Fruit fly (Drosophila melanogaster) whole organism, embryonic: ENCODE measurements around the gene CG12420.

Experiments used
- Abd-B ChIP-seq: fragments of 200-800 bp; sonication (Bioruptor generic); optimal IDR thresholded peaks from 2 replicates; lab custom pipeline; 2018; ENCODE audit warnings: missing biosample characterization, mild to moderate bottlenecking, missing genetic modification characterization, moderate library complexity
- Antp ChIP-seq: fragments of 200-800 bp; sonication (Bioruptor generic); optimal IDR thresholded peaks from 3 replicates; lab custom pipeline; 2016; ENCODE audit warnings: missing biosample characterization, missing genetic modification characterization
- Awh ChIP-seq: fragments of 200-800 bp; sonication (Bioruptor generic); IDR thresholded peaks from 2 replicates; pipeline ENCODE4, ENCODE4 v1.3.6; 2022; ENCODE audit warnings: missing biosample characterization, missing genetic modification characterization
- B-H2 ChIP-seq: fragments of 200-800 bp; sonication (Bioruptor generic); optimal IDR thresholded peaks from 2 replicates; lab custom pipeline; 2018; ENCODE audit warnings: missing biosample characterization, mild to moderate bottlenecking, missing genetic modification characterization
- Blimp-1 ChIP-seq: fragments of 200-800 bp; sonication (Bioruptor generic); optimal IDR thresholded peaks from 3 replicates; lab custom pipeline; 2018; ENCODE audit warnings: missing biosample characterization, missing genetic modification characterization, mild to moderate bottlenecking, moderate library complexity, missing genetic modification reagents
- CG10321 ChIP-seq: fragments of 200-800 bp; sonication (Bioruptor generic); IDR thresholded peaks from 2 replicates; pipeline ENCODE4 v1.3.6; 2022; ENCODE audit warnings: missing biosample characterization, missing genetic modification characterization
- CG10366 ChIP-seq: fragments of 200-800 bp; sonication (Bioruptor generic); IDR thresholded peaks from 2 replicates; pipeline ENCODE4 v1.3.6; 2022; ENCODE audit warnings: missing biosample characterization, missing genetic modification characterization
- CG10431 ChIP-seq: fragments of 200-800 bp; sonication (Bioruptor generic); optimal IDR thresholded peaks from 3 replicates; lab custom pipeline; 2018; ENCODE audit warnings: missing biosample characterization, mild to moderate bottlenecking, missing genetic modification characterization
- CG12071 ChIP-seq: fragments of 200-800 bp; sonication (Bioruptor generic); optimal IDR thresholded peaks from 3 replicates; lab custom pipeline; 2018; ENCODE audit warnings: missing biosample characterization, mild to moderate bottlenecking, missing genetic modification characterization
- CG12744 ChIP-seq: fragments of 200-800 bp; sonication (Bioruptor generic); optimal IDR thresholded peaks from 2 replicates; lab custom pipeline; 2016; ENCODE audit warnings: missing biosample characterization, missing genetic modification characterization
- CG14050 ChIP-seq: fragments of 200-800 bp; sonication (Bioruptor generic); IDR thresholded peaks from 3 replicates; pipeline ENCODE4 v1.3.6; 2022; ENCODE audit warnings: missing biosample characterization, missing genetic modification characterization
- CG1647 ChIP-seq: fragments of 200-800 bp; sonication (Bioruptor generic); optimal IDR thresholded peaks from 3 replicates; lab custom pipeline; 2016; ENCODE audit warnings: missing biosample characterization, missing genetic modification characterization
- CG17328 ChIP-seq: fragments of 200-800 bp; sonication (Bioruptor generic); IDR thresholded peaks from 2 replicates; pipeline ENCODE4 v1.3.6; 2022; ENCODE audit warnings: missing biosample characterization, missing genetic modification characterization
- CG17361 ChIP-seq: fragments of 200-800 bp; sonication (Bioruptor generic); IDR thresholded peaks from 3 replicates; pipeline ENCODE4 v1.3.6; 2022; ENCODE audit warnings: missing biosample characterization, missing genetic modification characterization
- CG17568 ChIP-seq: fragments of 200-800 bp; sonication (Bioruptor generic); optimal IDR thresholded peaks from 2 replicates; lab custom pipeline; 2018; ENCODE audit warnings: missing biosample characterization, mild to moderate bottlenecking, missing genetic modification characterization, moderate library complexity
- CG2116 ChIP-seq: fragments of 200-800 bp; sonication (Bioruptor generic); optimal IDR thresholded peaks from 3 replicates; lab custom pipeline; 2018; ENCODE audit warnings: missing biosample characterization, mild to moderate bottlenecking, missing genetic modification characterization
- CG34224 ChIP-seq: fragments of 200-800 bp; sonication (Bioruptor generic); IDR thresholded peaks from 3 replicates; pipeline ENCODE4 v1.3.6; 2022; ENCODE audit warnings: missing biosample characterization, missing genetic modification characterization; ENCODE audit not compliant: partially characterized antibody
- CG4328 ChIP-seq: fragments of 200-800 bp; sonication (Bioruptor generic); optimal IDR thresholded peaks from 3 replicates; lab custom pipeline; 2017; ENCODE audit warnings: missing biosample characterization, missing genetic modification reagents, missing genetic modification characterization
- CG4707 ChIP-seq: fragments of 200-800 bp; sonication (Bioruptor generic); optimal IDR thresholded peaks from 2 replicates; lab custom pipeline; 2018; ENCODE audit warnings: missing biosample characterization, mild to moderate bottlenecking, missing genetic modification characterization, moderate library complexity
- CG6813 ChIP-seq: fragments of 200-800 bp; sonication (Bioruptor generic); optimal IDR thresholded peaks from 2 replicates; lab custom pipeline; 2017; ENCODE audit warnings: missing biosample characterization, missing genetic modification characterization, mild to moderate bottlenecking, moderate library complexity, missing genetic modification reagents
- CG8765 ChIP-seq: fragments of 200-800 bp; sonication (Bioruptor generic); IDR thresholded peaks from 2 replicates; pipeline ENCODE4 v1.3.6; 2022; ENCODE audit warnings: missing biosample characterization, missing genetic modification characterization
- CG9609 ChIP-seq: fragments of 200-800 bp; sonication (Bioruptor generic); optimal IDR thresholded peaks from 3 replicates; lab custom pipeline; 2016; ENCODE audit warnings: missing biosample characterization, missing genetic modification characterization
- D ChIP-seq, 2 experiments: fragments of 200-800 bp in 1 of 2; fragments of >200 bp in 1 of 2; sonication (Bioruptor generic) in 1 of 2; optimal IDR thresholded peaks; 2 replicates in 1 of 2; 3 replicates in 1 of 2; lab custom pipeline; 2017; ENCODE audit warnings: mild to moderate bottlenecking in 1 of 2, missing biosample characterization in 1 of 2, missing genetic modification characterization in 1 of 2, missing genetic modification reagents in 1 of 2
- Dbx ChIP-seq: fragments of 200-800 bp; sonication (Bioruptor generic); IDR thresholded peaks from 3 replicates; pipeline ENCODE4 v1.3.6; 2022; ENCODE audit warnings: missing biosample characterization, missing genetic modification characterization
- Gug ChIP-seq: fragments of 200-800 bp; sonication (Bioruptor generic); IDR thresholded peaks from 4 replicates; pipeline ENCODE4 v1.3.6; 2022; ENCODE audit warnings: missing biosample characterization, missing genetic modification characterization
- Hr51 ChIP-seq, 2 experiments: fragments of 200-800 bp; sonication (Bioruptor generic); optimal IDR thresholded peaks; 2 replicates in 1 of 2; 3 replicates in 1 of 2; lab custom pipeline; 2016 to 2018; ENCODE audit warnings: missing biosample characterization in 2 of 2, missing genetic modification characterization in 2 of 2, mild to moderate bottlenecking in 1 of 2, moderate library complexity in 1 of 2
- Mes4 ChIP-seq: fragments of 200-800 bp; sonication (Bioruptor generic); optimal IDR thresholded peaks from 2 replicates; lab custom pipeline; 2016; ENCODE audit warnings: missing biosample characterization, missing genetic modification characterization
- amos ChIP-seq: fragments of 200-800 bp; sonication (Bioruptor generic); IDR thresholded peaks from 2 replicates; pipeline ENCODE4 v1.3.6; 2022; ENCODE audit warnings: missing biosample characterization, missing genetic modification characterization; ENCODE audit not compliant: partially characterized antibody
- ash1 ChIP-seq: fragments of 200-800 bp; sonication (Bioruptor generic); optimal IDR thresholded peaks from 2 replicates; lab custom pipeline; 2018; ENCODE audit warnings: missing biosample characterization, mild to moderate bottlenecking, missing genetic modification characterization
- bbx ChIP-seq: fragments of 200-800 bp; sonication (Bioruptor generic); IDR thresholded peaks from 2 replicates; pipeline ENCODE4 v1.3.6; 2022; ENCODE audit warnings: missing biosample characterization, missing genetic modification characterization; ENCODE audit not compliant: partially characterized antibody
- bowl ChIP-seq: fragments of 200-800 bp; sonication (Bioruptor generic); IDR thresholded peaks from 2 replicates; pipeline ENCODE4 v1.3.6; 2022; ENCODE audit warnings: missing biosample characterization, missing genetic modification characterization
- br ChIP-seq: fragments of >200 bp; optimal IDR thresholded peaks from 2 replicates; lab custom pipeline; 2017
- bsh ChIP-seq, 2 experiments: fragments of 200-800 bp; sonication (Bioruptor generic); optimal IDR thresholded peaks; 2 replicates each; lab custom pipeline; 2017 to 2018; ENCODE audit warnings: mild to moderate bottlenecking in 2 of 2, missing biosample characterization in 2 of 2, missing genetic modification characterization in 2 of 2, moderate library complexity in 1 of 2
- cas ChIP-seq: fragments of 200-800 bp; sonication (Bioruptor generic); IDR thresholded peaks from 2 replicates; pipeline ENCODE4 v1.3.6; 2022; ENCODE audit warnings: missing biosample characterization, missing genetic modification characterization
- ci ChIP-seq: fragments of 200-800 bp; sonication (Bioruptor generic); IDR thresholded peaks from 3 replicates; pipeline ENCODE4 v1.3.6; 2022; ENCODE audit warnings: missing biosample characterization, missing genetic modification characterization
- crc ChIP-seq: fragments of 200-800 bp; sonication (Bioruptor generic); optimal IDR thresholded peaks from 2 replicates; lab custom pipeline; 2016; ENCODE audit warnings: missing biosample characterization, missing genetic modification characterization
- crol ChIP-seq: fragments of 200-800 bp; sonication (Bioruptor generic); IDR thresholded peaks from 2 replicates; pipeline ENCODE4 v1.3.6; 2022; ENCODE audit warnings: missing biosample characterization, missing genetic modification characterization
- esg ChIP-seq: fragments of 200-800 bp; sonication (Bioruptor generic); conservative IDR thresholded peaks from 2 replicates; pipeline ENCODE4 v1.3.6; 2022; ENCODE audit warnings: missing biosample characterization, missing genetic modification characterization
- ftz-f1 ChIP-seq: fragments of 200-800 bp; sonication (Bioruptor generic); optimal IDR thresholded peaks from 2 replicates; lab custom pipeline; 2016; ENCODE audit warnings: missing biosample characterization, missing genetic modification characterization
- gcm ChIP-seq: fragments of 200-800 bp; sonication (Bioruptor generic); optimal IDR thresholded peaks from 2 replicates; lab custom pipeline; 2019; ENCODE audit warnings: missing biosample characterization, mild to moderate bottlenecking, missing genetic modification characterization, moderate library complexity
- gem ChIP-seq: fragments of 200-800 bp; sonication (Bioruptor generic); optimal IDR thresholded peaks from 2 replicates; lab custom pipeline; 2019; ENCODE audit warnings: missing biosample characterization, mild to moderate bottlenecking, missing genetic modification characterization, moderate library complexity
- ham ChIP-seq: fragments of 200-800 bp; sonication (Bioruptor generic); IDR thresholded peaks from 2 replicates; pipeline ENCODE4 v1.3.6; 2022; ENCODE audit warnings: missing biosample characterization, missing genetic modification characterization
- jing ChIP-seq: fragments of 200-800 bp; sonication (Bioruptor generic); optimal IDR thresholded peaks from 2 replicates; lab custom pipeline; 2018; ENCODE audit warnings: missing biosample characterization, mild to moderate bottlenecking, missing genetic modification characterization
- kay ChIP-seq: fragments of 200-800 bp; sonication (Bioruptor generic); optimal IDR thresholded peaks from 2 replicates; lab custom pipeline; 2016; ENCODE audit warnings: missing biosample characterization, missing genetic modification characterization
- otp ChIP-seq: fragments of 200-800 bp; sonication (Bioruptor generic); IDR thresholded peaks from 3 replicates; pipeline ENCODE4, ENCODE4 v1.3.6; 2022; ENCODE audit warnings: missing biosample characterization, missing genetic modification characterization
- seq ChIP-seq: fragments of 200-800 bp; sonication (Bioruptor generic); IDR thresholded peaks from 2 replicates; pipeline ENCODE4 v1.3.6; 2022; ENCODE audit warnings: missing biosample characterization, missing genetic modification characterization
- slbo ChIP-seq: fragments of 200-800 bp; sonication (Bioruptor generic); IDR thresholded peaks from 2 replicates; pipeline ENCODE4 v1.3.6; 2022; ENCODE audit warnings: missing biosample characterization, missing genetic modification characterization
- toy ChIP-seq: fragments of 200-800 bp; sonication (Bioruptor generic); IDR thresholded peaks from 2 replicates; pipeline ENCODE4 v1.3.6; 2022; ENCODE audit warnings: missing biosample characterization, missing genetic modification characterization

Gene CG12420

DNA sequence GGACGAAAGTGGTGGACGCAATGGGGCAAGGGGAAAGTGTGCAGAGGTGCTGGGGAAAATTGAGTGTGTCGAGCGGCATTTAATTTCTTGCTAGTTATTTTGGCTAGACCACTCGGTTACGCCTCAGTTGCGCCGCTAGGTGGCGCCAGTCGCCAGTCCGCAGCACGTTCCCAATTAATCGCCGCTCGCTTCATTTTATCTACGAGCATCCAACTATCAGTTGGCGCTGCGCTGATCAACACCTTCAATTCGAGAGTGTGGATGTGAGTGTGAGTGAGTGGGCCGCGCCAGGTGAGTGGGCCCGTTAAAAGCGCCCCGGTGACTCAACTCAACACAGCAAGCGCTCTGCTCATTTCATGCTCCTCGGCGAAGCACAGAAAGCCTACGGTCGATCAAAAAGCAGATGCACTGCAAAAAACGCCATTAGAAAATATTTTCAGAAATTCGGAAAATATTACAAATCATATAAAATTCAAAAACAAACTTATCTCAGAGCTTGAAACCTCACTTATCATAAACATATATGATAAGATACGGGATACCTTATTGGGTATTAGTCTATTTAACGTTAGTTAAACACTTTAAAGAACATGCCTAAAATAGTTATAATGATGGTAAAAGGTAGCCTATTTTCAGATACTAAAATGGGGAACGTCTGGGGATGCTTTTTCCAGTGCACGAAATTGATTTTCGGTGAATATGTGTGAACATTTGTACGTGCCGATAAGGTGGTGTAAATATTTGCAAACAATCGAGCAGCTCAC lies 45.8 kb downstream of the CG12420 start (continued):
- TF ChIP-seq CG2116 (GFP tag; lab: Kevin White, UChicago): peak; percentile 44
- TF ChIP-seq bowl (GFP tag; lab: Robert Waterston, UW): no peak
- TF ChIP-seq D (optimal IDR thresholded peaks at IDR 0.05; lab: Kevin White, UChicago): no peak
- TF ChIP-seq D (GFP tag; optimal IDR thresholded peaks at IDR 0.05; lab: Kevin White, UChicago): peak; percentile 71
- TF ChIP-seq CG10366: peak; percentile 68
- no peak for TF ChIP-seq CG10321 (GFP tag; lab: Robert Waterston, UW)
- peak; percentile 58 to 94 for TF ChIP-seq Hr51 (GFP tag; optimal IDR thresholded peaks at IDR 0.05; lab: Kevin White, UChicago)
- no peak for TF ChIP-seq CG4707
- peak; percentile 75 for TF ChIP-seq Blimp-1 (GFP tag; lab: Kevin White, UChicago)
- TF ChIP-seq CG9609 (GFP tag; lab: Kevin White, UChicago): peak; percentile 84
- TF ChIP-seq jing (GFP tag; lab: Kevin White, UChicago): peak; percentile 72
- TF ChIP-seq CG8765 (GFP tag; lab: Robert Waterston, UW): no peak; the same call in 1 of the 2 replicates
- TF ChIP-seq CG6813: peak; percentile 41
- peak; percentile 46 for TF ChIP-seq crol (GFP tag; lab: Robert Waterston, UW)
- peak; percentile 86 for TF ChIP-seq slbo (GFP tag; lab: Robert Waterston, UW)
- TF ChIP-seq crc: peak; percentile 76
- TF ChIP-seq Awh (GFP tag; lab: Robert Waterston, UW): peak; percentile 60; the same call in 1 of the 2 replicates
- TF ChIP-seq br (lab: Kevin White, UChicago): no peak
- peak; percentile 13; the same call in 1 of the 2 replicates for TF ChIP-seq amos
- peak; percentile 78 for TF ChIP-seq CG17568 (GFP tag; lab: Kevin White, UChicago)
- TF ChIP-seq B-H2 (GFP tag; lab: Kevin White, UChicago): peak; percentile 73
- TF ChIP-seq bbx (GFP tag; lab: Robert Waterston, UW): no peak
- TF ChIP-seq ftz-f1 (GFP tag; lab: Kevin White, UChicago): no peak
- peak; percentile 82 for TF ChIP-seq kay (GFP tag; lab: Kevin White, UChicago)
- TF ChIP-seq CG34224 (GFP tag; lab: Robert Waterston, UW): peak; percentile 19; the same call in 1 of the 3 replicates
- peak; percentile 52 for TF ChIP-seq CG1647
- no peak for TF ChIP-seq cas (GFP tag; lab: Robert Waterston, UW)
- peak; percentile 40 for TF ChIP-seq toy (GFP tag; lab: Robert Waterston, UW)
- peak; percentile 71; the same call in 3 of the 4 replicates for TF ChIP-seq Gug (GFP tag; lab: Robert Waterston, UW)
- peak; percentile 69 for TF ChIP-seq CG4328 (GFP tag; lab: Kevin White, UChicago)
- no peak for TF ChIP-seq CG10431 (GFP tag; lab: Kevin White, UChicago)
- TF ChIP-seq bsh (GFP tag; optimal IDR thresholded peaks at IDR 0.05; lab: Kevin White, UChicago): peak in 1 of 2 experiments; percentile 77
- TF ChIP-seq ci: peak; percentile 55; the same call in 1 of the 3 replicates
- TF ChIP-seq CG17361 (GFP tag; lab: Robert Waterston, UW): peak; percentile 86
- peak; percentile 68 for TF ChIP-seq CG12071 (GFP tag; lab: Kevin White, UChicago)
- peak; percentile 93 for TF ChIP-seq gem (tag; lab: Kevin White, UChicago)
- TF ChIP-seq Abd-B (GFP tag; lab: Kevin White, UChicago): peak; percentile 78
- TF ChIP-seq CG14050 (GFP tag; lab: Robert Waterston, UW): peak; percentile 42
- TF ChIP-seq Antp (GFP tag; lab: Kevin White, UChicago): peak; percentile 16
- peak; percentile 51; the same call in 1 of the 2 replicates for TF ChIP-seq ham (GFP tag; lab: Robert Waterston, UW)
- peak; percentile 55; the same call in 1 of the 2 replicates for TF ChIP-seq CG17328 (GFP tag; lab: Robert Waterston, UW)
- peak; percentile 65; the same call in 2 of the 3 replicates for TF ChIP-seq Dbx (GFP tag; lab: Robert Waterston, UW)
- TF ChIP-seq ash1: no peak
- TF ChIP-seq seq (GFP tag; lab: Robert Waterston, UW): peak; percentile 73
- TF ChIP-seq gcm (GFP tag; lab: Kevin White, UChicago): peak; percentile 78
- TF ChIP-seq Mes4: peak; percentile 62
- peak; percentile 84 for TF ChIP-seq CG12744
- TF ChIP-seq esg (GFP tag; lab: Robert Waterston, UW): peak; percentile 73
- TF ChIP-seq otp (GFP tag; lab: Robert Waterston, UW): no peak; the same call in 2 of the 3 replicates
